Fruit fly (Drosophila melanogaster): ENCODE measurements around the gene MFS3.
A peak's percentile ranks its signal among the peaks of the same experiment; 100 is the strongest.

Gene MFS3

DNA sequence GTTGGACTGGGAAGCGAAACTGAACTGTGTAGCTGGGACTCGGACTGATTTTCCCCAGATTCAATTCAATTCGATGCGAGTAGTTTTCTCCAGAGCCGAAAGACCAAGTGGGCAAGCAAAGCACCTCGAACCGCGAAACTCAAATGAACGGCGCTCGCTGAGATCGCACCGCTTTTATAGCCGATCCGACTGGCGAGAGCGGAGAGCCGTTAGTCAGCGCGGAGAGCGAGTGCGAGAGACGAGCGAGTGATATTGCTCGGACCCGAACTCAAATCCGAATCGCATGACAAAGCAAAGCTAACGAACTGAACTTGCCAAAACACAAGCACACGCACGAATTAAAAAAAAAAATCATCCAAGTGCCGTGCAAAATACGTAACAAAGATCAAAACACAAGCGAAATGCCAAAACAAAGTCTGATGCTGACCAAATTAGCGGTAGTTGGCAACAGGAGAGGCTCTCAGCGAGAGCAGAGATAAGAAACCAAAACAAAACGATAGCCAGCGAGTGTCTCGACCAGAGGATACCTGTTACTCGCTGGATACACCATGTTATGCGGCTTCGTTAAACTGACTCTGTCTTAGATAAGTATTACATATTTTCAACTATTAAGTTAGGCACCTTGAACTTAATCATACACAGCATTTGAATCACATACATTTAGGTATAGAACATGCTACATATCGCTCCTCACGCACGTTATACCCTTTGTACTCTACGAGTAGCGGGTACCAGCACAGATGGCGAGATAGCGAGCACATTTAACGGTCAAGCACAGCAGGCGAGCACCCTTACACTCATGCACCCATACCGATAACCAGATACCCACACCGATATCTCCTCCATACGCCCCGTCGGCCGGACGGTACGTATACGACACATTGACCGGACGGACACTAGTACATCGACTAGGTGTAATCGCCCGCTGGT is 23.9 kb upstream of the MFS3 start (continued):
- TF ChIP-seq CrebB (tag; optimal IDR thresholded peaks at IDR 0.05) (peak; percentile 16), CG18011 (GFP tag; optimal IDR thresholded peaks at IDR 0.05) (peak; percentile 51), exex (tag; optimal IDR thresholded peaks at IDR 0.05) (peak; percentile 52), D (optimal IDR thresholded peaks at IDR 0.05) (no peak), D (GFP tag; optimal IDR thresholded peaks at IDR 0.05) (peak; percentile 32), Dip2 (GFP tag; IDR thresholded peaks at IDR 0.05) (no peak), zen (tag; optimal IDR thresholded peaks at IDR 0.05) (peak; percentile 55), CG1603 (tag; optimal IDR thresholded peaks at IDR 0.05) (peak; percentile 83), CG1602 (GFP tag; optimal IDR thresholded peaks at IDR 0.05) (peak; percentile 63), YL-1 (GFP tag; optimal IDR thresholded peaks at IDR 0.05) (no peak), Lpt (GFP tag; optimal IDR thresholded peaks at IDR 0.05) (no peak), Asciz (GFP tag; optimal IDR thresholded peaks at IDR 0.05) (peak; percentile 57), CG12219 (GFP tag; optimal IDR thresholded peaks at IDR 0.05) (peak; percentile 58), Sox100B (GFP tag; optimal IDR thresholded peaks at IDR 0.05) (peak; percentile 44), CG15479 (GFP tag; optimal IDR thresholded peaks at IDR 0.05) (peak; percentile 78), scrt (GFP tag; optimal IDR thresholded peaks at IDR 0.05) (peak; percentile 58), Neu2 (GFP tag; optimal IDR thresholded peaks at IDR 0.05; ENCODE audit: borderline replicate concordance) (no peak), vfl (GFP tag; optimal IDR thresholded peaks at IDR 0.05) (peak; percentile 63), CG17359 (tag; optimal IDR thresholded peaks at IDR 0.05) (peak; percentile 54), CG2875 (GFP tag; optimal IDR thresholded peaks at IDR 0.05) (peak; percentile 8), Antp (GFP tag; optimal IDR thresholded peaks at IDR 0.05) (peak; percentile 21), gsb-n (tag; optimal IDR thresholded peaks at IDR 0.05) (no peak), Tbp (GFP tag; optimal IDR thresholded peaks at IDR 0.05) (no peak), CG18262 (tag; optimal IDR thresholded peaks at IDR 0.05) (peak; percentile 50), Nf-YA (GFP tag; IDR thresholded peaks at IDR 0.05) (peak; percentile 79), CG10147 (GFP tag; optimal IDR thresholded peaks at IDR 0.05) (peak; percentile 63), Taf1 (GFP tag; IDR thresholded peaks at IDR 0.05) (peak; percentile 55), nerfin-2 (GFP tag; IDR thresholded peaks at IDR 0.05; ENCODE audit: partially characterized antibody) (no peak), ap (GFP tag; IDR thresholded peaks at IDR 0.05) (peak; percentile 82), CG6854 (GFP tag; optimal IDR thresholded peaks at IDR 0.05) (peak; percentile 68), CG8388 (GFP tag; optimal IDR thresholded peaks at IDR 0.05) (peak; percentile 55), CG9817 (tag; optimal IDR thresholded peaks at IDR 0.05) (peak; percentile 68), tgo (GFP tag; IDR thresholded peaks at IDR 0.05) (peak; percentile 82), Fer3 (tag; optimal IDR thresholded peaks at IDR 0.05) (peak; percentile 72), CG12071 (GFP tag; optimal IDR thresholded peaks at IDR 0.05) (peak; percentile 15), CG15514 (GFP tag; optimal IDR thresholded peaks at IDR 0.05) (peak; percentile 55), CG14014 (GFP tag; IDR thresholded peaks at IDR 0.05) (peak; percentile 87), CG3163 (GFP tag; optimal IDR thresholded peaks at IDR 0.05) (no peak), seq (GFP tag; IDR thresholded peaks at IDR 0.05) (peak; percentile 64; the same call in 1 of the 2 replicates), NC2α (GFP tag; optimal IDR thresholded peaks at IDR 0.05) (no peak), chm (GFP tag; IDR thresholded peaks at IDR 0.05) (peak; percentile 59; the same call in 1 of the 2 replicates), CG4360 (GFP tag; IDR thresholded peaks at IDR 0.05) (no peak), nau (GFP tag; optimal IDR thresholded peaks at IDR 0.05) (peak; percentile 66), hkb (optimal IDR thresholded peaks at IDR 0.05) (no peak), hkb (GFP tag; IDR thresholded peaks at IDR 0.05) (peak; percentile 80), Gug (GFP tag; IDR thresholded peaks at IDR 0.05) (peak; percentile 63; the same call in 2 of the 4 replicates), Hr78 (GFP tag; optimal IDR thresholded peaks at IDR 0.05) (peak in 1 of 2 experiments; percentile 54), B-H1 (GFP tag; IDR thresholded peaks at IDR 0.05) (peak; percentile 74)
